Fruit fly (Drosophila melanogaster) whole organism, wandering third instar larva: Measurements from ENCODE around the gene Set8.

Experiments used
- Abd-B ChIP-seq: fragments of >200 bp; optimal IDR thresholded peaks from 2 replicates; lab custom pipeline; 2017; ENCODE audit warnings: missing biosample characterization, missing genetic modification characterization
- CG32264 ChIP-seq: fragments of 200-800 bp; sonication (Bioruptor generic); optimal IDR thresholded peaks from 2 replicates; lab custom pipeline; 2016; ENCODE audit warnings: missing biosample characterization, missing genetic modification characterization
- CG9705 ChIP-seq: fragments of 200-800 bp; sonication (Bioruptor generic); optimal IDR thresholded peaks from 2 replicates; lab custom pipeline; 2018; ENCODE audit warnings: missing biosample characterization, mild to moderate bottlenecking, missing genetic modification characterization
- CrebA ChIP-seq: fragments of 200-800 bp; sonication (Bioruptor generic); optimal IDR thresholded peaks from 2 replicates; lab custom pipeline; 2016; ENCODE audit warnings: missing biosample characterization, mild to moderate bottlenecking, missing genetic modification characterization, borderline replicate concordance
- Dfd ChIP-seq: fragments of >200 bp; optimal IDR thresholded peaks from 2 replicates; lab custom pipeline; 2017; ENCODE audit warnings: missing biosample characterization, missing genetic modification characterization
- Dif ChIP-seq: fragments of 200-275, 200-300 bp; sonication (Bioruptor generic); optimal IDR thresholded peaks from 2 replicates; lab custom pipeline; 2018; ENCODE audit warnings: missing biosample characterization, missing genetic modification characterization; ENCODE audit not compliant: partially characterized antibody
- HLH106 ChIP-seq: fragments of 200-800 bp; optimal IDR thresholded peaks from 3 replicates; lab custom pipeline; 2019; ENCODE audit warnings: missing biosample characterization, mild to moderate bottlenecking, missing genetic modification characterization, moderate library complexity
- Hnf4 ChIP-seq: fragments of 200-800 bp; sonication (Bioruptor generic); optimal IDR thresholded peaks from 2 replicates; lab custom pipeline; 2016; ENCODE audit warnings: missing biosample characterization, mild to moderate bottlenecking, missing genetic modification characterization
- Hr83 ChIP-seq: fragments of 200-300 bp; sonication (Bioruptor generic); optimal IDR thresholded peaks from 2 replicates; lab custom pipeline; 2016; ENCODE audit warnings: missing biosample characterization, mild to moderate bottlenecking, missing genetic modification characterization, moderate library complexity; ENCODE audit not compliant: poor library complexity, severe bottlenecking
- Jra ChIP-seq: sonication (Bioruptor generic); optimal IDR thresholded peaks from 2 replicates; lab custom pipeline; 2016; ENCODE audit warnings: missing biosample characterization, missing genetic modification characterization
- Mio ChIP-seq: sonication (Bioruptor generic); optimal IDR thresholded peaks from 2 replicates; lab custom pipeline; 2016; ENCODE audit warnings: missing biosample characterization, missing genetic modification characterization
- Myc ChIP-seq: fragments of >200 bp; optimal IDR thresholded peaks from 2 replicates; lab custom pipeline; 2017
- OdsH ChIP-seq: fragments of 200-800 bp; sonication (Bioruptor generic); optimal IDR thresholded peaks from 2 replicates; lab custom pipeline; 2016; ENCODE audit warnings: missing biosample characterization, mild to moderate bottlenecking, missing genetic modification characterization
- Rel ChIP-seq, 2 experiments: fragments of 200-800 bp; sonication (Bioruptor generic) in 1 of 2; optimal IDR thresholded peaks; 2 replicates in 1 of 2; 3 replicates in 1 of 2; lab custom pipeline; 2016 to 2019; ENCODE audit warnings: mild to moderate bottlenecking in 2 of 2, missing biosample characterization in 2 of 2, missing genetic modification characterization in 2 of 2, moderate library complexity in 1 of 2
- Sp1 ChIP-seq: fragments of 200-800 bp; sonication (Bioruptor generic); optimal IDR thresholded peaks from 3 replicates; lab custom pipeline; 2019; ENCODE audit warnings: missing biosample characterization, mild to moderate bottlenecking, missing genetic modification characterization, moderate library complexity
- Vsx2 ChIP-seq: fragments of 200-300, 225-300 bp; sonication (Bioruptor generic); optimal IDR thresholded peaks from 2 replicates; lab custom pipeline; 2018; ENCODE audit warnings: missing biosample characterization, missing genetic modification characterization; ENCODE audit not compliant: partially characterized antibody
- br ChIP-seq: fragments of 200-800 bp; sonication (Bioruptor generic); optimal IDR thresholded peaks from 2 replicates; lab custom pipeline; 2016; ENCODE audit warnings: missing biosample characterization, missing genetic modification characterization
- dmrt93B ChIP-seq: fragments of 200-800 bp; sonication (Bioruptor generic); optimal IDR thresholded peaks from 2 replicates; lab custom pipeline; 2018; ENCODE audit warnings: missing biosample characterization, mild to moderate bottlenecking, missing genetic modification characterization
- dsf ChIP-seq: sonication (Bioruptor generic); optimal IDR thresholded peaks from 2 replicates; lab custom pipeline; 2016; ENCODE audit warnings: missing biosample characterization, missing genetic modification characterization, borderline replicate concordance
- ey ChIP-seq: fragments of 200-800 bp; sonication (Bioruptor generic); optimal IDR thresholded peaks from 2 replicates; lab custom pipeline; 2016; ENCODE audit warnings: missing biosample characterization, missing genetic modification characterization
- foxo ChIP-seq, 2 experiments: fragments of 200-800 bp; sonication (Bioruptor generic); optimal IDR thresholded peaks; 2 replicates in 1 of 2; 3 replicates in 1 of 2; lab custom pipeline; 2016 to 2017; ENCODE audit warnings: missing biosample characterization in 2 of 2, missing genetic modification characterization in 2 of 2
- fru ChIP-seq: fragments of 200-800 bp; sonication (Bioruptor generic); optimal IDR thresholded peaks from 3 replicates; lab custom pipeline; 2016; ENCODE audit warnings: missing biosample characterization, mild to moderate bottlenecking, missing genetic modification characterization
- h ChIP-seq: fragments of 200-800 bp; sonication (Bioruptor generic); optimal IDR thresholded peaks from 3 replicates; lab custom pipeline; 2016; ENCODE audit warnings: missing biosample characterization, mild to moderate bottlenecking, missing genetic modification characterization
- jim ChIP-seq: fragments of 175-275, 200-325 bp; sonication (Bioruptor generic); optimal IDR thresholded peaks from 2 replicates; lab custom pipeline; 2016; ENCODE audit warnings: missing biosample characterization, mild to moderate bottlenecking, missing genetic modification characterization
- lola ChIP-seq: fragments of >200 bp; optimal IDR thresholded peaks from 2 replicates; lab custom pipeline; 2017; ENCODE audit warnings: missing biosample characterization, missing genetic modification characterization
- pan ChIP-seq: fragments of >200 bp; optimal IDR thresholded peaks from 2 replicates; lab custom pipeline; 2017
- psq ChIP-seq: fragments of 200-800 bp; sonication (Bioruptor generic); optimal IDR thresholded peaks from 3 replicates; lab custom pipeline; 2017; ENCODE audit warnings: missing biosample characterization, mild to moderate bottlenecking, missing genetic modification characterization, moderate library complexity
- rgr ChIP-seq: fragments of 200-800 bp; sonication (Bioruptor generic); optimal IDR thresholded peaks from 3 replicates; lab custom pipeline; 2016; ENCODE audit warnings: missing biosample characterization, mild to moderate bottlenecking, missing genetic modification characterization
- sage ChIP-seq: fragments of 200-800 bp; sonication (Bioruptor generic); optimal IDR thresholded peaks from 2 replicates; lab custom pipeline; 2016; ENCODE audit warnings: missing biosample characterization, mild to moderate bottlenecking, missing genetic modification characterization
- sv ChIP-seq: fragments of 200-800 bp; sonication (Bioruptor generic); optimal IDR thresholded peaks from 3 replicates; lab custom pipeline; 2016; ENCODE audit warnings: missing biosample characterization, missing genetic modification characterization
- usp ChIP-seq: fragments of >200 bp; optimal IDR thresholded peaks from 2 replicates; lab custom pipeline; 2017; ENCODE audit warnings: missing biosample characterization, missing genetic modification characterization
- woc ChIP-seq: sonication (Bioruptor generic); optimal IDR thresholded peaks from 2 replicates; lab custom pipeline; 2016; ENCODE audit warnings: missing biosample characterization, mild to moderate bottlenecking, missing genetic modification characterization

Gene Set8

DNA sequence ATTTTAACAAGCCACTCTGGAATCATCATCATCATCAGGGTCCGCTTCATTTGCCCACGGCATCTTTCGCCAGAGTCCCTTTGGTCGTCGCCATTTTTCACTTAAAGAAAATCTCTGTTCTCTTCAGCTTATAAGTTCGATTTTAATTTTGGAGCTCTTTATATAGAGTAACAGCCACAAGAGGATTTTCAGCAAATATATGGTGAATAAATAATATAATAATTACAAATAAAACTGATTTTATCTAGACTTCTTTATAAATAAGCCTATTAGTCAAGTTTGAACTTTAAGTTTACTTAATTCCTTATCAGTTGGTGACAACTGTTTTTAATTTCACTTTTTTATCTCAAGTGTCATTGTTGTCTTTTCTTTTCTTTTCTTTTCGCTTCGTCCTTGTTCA is 32.6 kb downstream of the Set8 start:
- TF ChIP-seq Dfd, result peak; percentile 40
- TF ChIP-seq fru (GFP tag; lab: Kevin White, UChicago), result no peak

DNA sequence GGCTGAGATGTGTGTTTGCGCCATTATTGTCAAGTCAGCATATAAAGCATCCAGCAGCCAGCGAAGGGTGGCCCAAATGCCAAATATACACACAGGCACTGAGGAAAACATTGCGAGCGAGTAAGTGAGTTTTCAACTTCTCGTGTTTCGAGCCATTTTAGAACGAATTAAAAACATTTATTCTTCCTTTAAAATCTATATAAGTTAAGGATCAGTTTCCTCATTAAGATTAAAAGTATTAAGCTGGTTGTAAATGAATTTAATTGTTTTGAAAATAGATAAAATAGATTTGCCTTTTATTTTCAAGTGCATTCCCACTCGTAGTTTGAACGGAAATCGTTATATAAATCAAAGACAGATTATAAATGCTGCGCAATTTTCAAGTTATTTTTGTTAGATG is 35.6 kb downstream of the Set8 start:
- TF ChIP-seq sv (GFP tag; lab: Kevin White, UChicago) (peak; percentile 43), lola (GFP tag; lab: Kevin White, UChicago) (no peak), foxo (GFP tag; optimal IDR thresholded peaks at IDR 0.05; lab: Kevin White, UChicago) (peak in 1 of 2 experiments; percentile 5)

DNA sequence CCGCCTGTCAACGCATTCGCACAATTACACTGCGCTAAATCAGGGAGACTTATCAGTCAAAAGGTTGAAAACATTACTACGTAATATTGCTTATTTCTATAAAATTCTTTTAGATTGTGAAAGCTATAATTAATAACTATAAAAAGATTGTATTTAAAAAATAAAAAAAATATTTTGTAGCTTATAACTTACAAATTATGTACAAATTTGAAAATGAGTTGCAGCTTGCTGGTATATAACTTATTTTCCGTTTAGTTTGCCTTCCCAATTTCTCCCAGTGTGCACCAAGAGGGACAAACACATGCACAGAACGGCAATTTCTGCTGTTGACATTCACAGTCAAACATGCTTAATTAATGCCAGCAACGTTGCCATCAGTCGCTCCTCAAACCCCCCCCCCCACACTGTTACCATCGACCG is 37.9 kb downstream of the Set8 start:
- no peak for TF ChIP-seq usp (GFP tag; lab: Kevin White, UChicago)
- no peak for TF ChIP-seq Abd-B (GFP tag; lab: Kevin White, UChicago)
- TF ChIP-seq woc, result no peak
- TF ChIP-seq Hnf4 (GFP tag; lab: Kevin White, UChicago), result peak; percentile 27
- no peak for TF ChIP-seq Myc (lab: Kevin White, UChicago)
- peak; percentile 81 for TF ChIP-seq h
- TF ChIP-seq sage (GFP tag; lab: Kevin White, UChicago), result peak; percentile 22
- peak; percentile 95 for TF ChIP-seq HLH106 (tag; lab: Kevin White, UChicago)
- peak; percentile 70 for TF ChIP-seq OdsH (GFP tag; lab: Kevin White, UChicago)
- TF ChIP-seq dmrt93B (GFP tag; lab: Kevin White, UChicago), result peak; percentile 91
- TF ChIP-seq CrebA (GFP tag; lab: Kevin White, UChicago), result peak; percentile 12
- TF ChIP-seq br (GFP tag; lab: Kevin White, UChicago), result peak; percentile 31
- TF ChIP-seq psq (GFP tag; lab: Kevin White, UChicago), result peak; percentile 67
- peak; percentile 85 for TF ChIP-seq Sp1
- no peak for TF ChIP-seq Rel (GFP tag; optimal IDR thresholded peaks at IDR 0.05; lab: Kevin White, UChicago)
- peak; percentile 57 for TF ChIP-seq Rel (tag; optimal IDR thresholded peaks at IDR 0.05; lab: Kevin White, UChicago)
- peak; percentile 74 for TF ChIP-seq fru (GFP tag; lab: Kevin White, UChicago)
- peak in 1 of 2 experiments; percentile 84 for TF ChIP-seq foxo (GFP tag; optimal IDR thresholded peaks at IDR 0.05; lab: Kevin White, UChicago)
- TF ChIP-seq rgr (GFP tag; lab: Kevin White, UChicago), result peak; percentile 69
- TF ChIP-seq CG9705 (GFP tag; lab: Kevin White, UChicago), result peak; percentile 84
- TF ChIP-seq Mio (GFP tag; lab: Kevin White, UChicago), result no peak
- no peak for TF ChIP-seq pan (lab: Kevin White, UChicago)
- peak; percentile 26 for TF ChIP-seq Hr83 (GFP tag; lab: Kevin White, UChicago)
- peak; percentile 14 for TF ChIP-seq ey
- TF ChIP-seq Dfd, result peak; percentile 10
- no peak for TF ChIP-seq jim (GFP tag; lab: Kevin White, UChicago)

DNA sequence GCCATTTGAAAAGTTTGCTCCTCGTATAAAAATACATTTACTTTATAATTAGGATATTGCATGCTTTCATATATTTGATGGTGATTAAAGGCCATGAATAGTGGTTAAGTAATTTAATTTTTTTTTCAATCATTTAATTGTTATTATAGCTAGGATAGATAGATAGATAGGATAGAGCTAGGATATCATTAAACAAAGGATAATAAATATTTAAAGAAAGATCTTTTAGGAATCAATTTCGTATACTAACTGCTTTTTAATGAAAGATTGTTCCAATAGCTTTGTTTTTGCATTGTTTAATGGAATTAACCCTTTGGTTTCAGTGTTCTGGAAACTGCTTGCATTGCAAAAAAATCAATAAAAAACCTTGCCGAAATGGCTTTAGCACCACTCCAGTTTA is 38.8 kb downstream of the Set8 start:
- TF ChIP-seq Sp1 (no peak), Jra (GFP tag; lab: Kevin White, UChicago) (no peak), HLH106 (tag; lab: Kevin White, UChicago) (peak; percentile 43), h (peak; percentile 7), usp (GFP tag; lab: Kevin White, UChicago) (no peak), foxo (GFP tag; optimal IDR thresholded peaks at IDR 0.05; lab: Kevin White, UChicago) (peak in 1 of 2 experiments; percentile 36), OdsH (GFP tag; lab: Kevin White, UChicago) (no peak)

DNA sequence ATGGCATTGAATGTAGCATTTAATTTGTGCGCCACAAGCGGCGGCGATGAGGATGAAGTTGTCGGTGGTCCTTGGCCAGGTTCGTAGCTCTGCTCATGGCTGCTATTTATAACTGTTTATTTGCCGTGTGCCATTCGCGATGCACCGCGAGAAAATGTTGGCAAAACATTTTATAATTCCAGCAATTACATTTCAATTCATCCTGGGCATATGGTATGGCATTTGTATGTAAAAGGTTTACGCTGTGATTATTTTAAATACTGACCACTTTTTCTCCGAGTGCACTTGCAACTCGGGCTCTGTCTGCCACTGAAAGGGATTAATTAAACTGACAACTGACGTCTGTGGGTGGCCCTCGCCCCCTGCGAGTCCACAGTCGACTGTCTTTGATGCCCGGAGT is 40.8 kb downstream of the Set8 start:
- TF ChIP-seq br (GFP tag; lab: Kevin White, UChicago) (peak; percentile 18), h (peak; percentile 56), dmrt93B (GFP tag; lab: Kevin White, UChicago) (peak; percentile 5), Hr83 (GFP tag; lab: Kevin White, UChicago) (peak; percentile 10), ey (peak; percentile 48), rgr (GFP tag; lab: Kevin White, UChicago) (peak; percentile 33), Vsx2 (GFP tag; lab: Kevin White, UChicago) (no peak), CG32264 (GFP tag; lab: Kevin White, UChicago) (no peak), HLH106 (tag; lab: Kevin White, UChicago) (peak; percentile 44), foxo (GFP tag; optimal IDR thresholded peaks at IDR 0.05; lab: Kevin White, UChicago) (peak in 1 of 2 experiments; percentile 49), Dif (GFP tag; lab: Kevin White, UChicago) (no peak), Hnf4 (GFP tag; lab: Kevin White, UChicago) (peak; percentile 2), fru (GFP tag; lab: Kevin White, UChicago) (peak; percentile 53), dsf (GFP tag; lab: Kevin White, UChicago) (no peak), Sp1 (peak; percentile 27), Abd-B (GFP tag; lab: Kevin White, UChicago) (no peak), OdsH (GFP tag; lab: Kevin White, UChicago) (no peak)
